Worm (Caenorhabditis elegans) whole organism, L1 larva: Measurements from ENCODE around the gene nas-4.

ENCODE experiments used
- aly-2 ChIP-seq: fragments of 150-350 bp; optimal IDR thresholded peaks from 2 replicates; lab custom pipeline; 2014; ENCODE audit warnings: missing biosample characterization, missing genetic modification characterization
- dpl-1 ChIP-seq, 3 experiments: fragments of 150-350 bp in 2 of 3; sonication (generic microtip) in 1 of 3; optimal IDR thresholded peaks; 2 replicates each; lab custom pipeline; 2014 to 2017; ENCODE audit warnings: missing biosample characterization in 3 of 3, missing genetic modification characterization in 3 of 3, missing genetic modification reagents in 3 of 3
- ets-5 ChIP-seq: fragments of 200-800 bp; sonication (Bioruptor generic); IDR thresholded peaks from 2 replicates; pipeline ENCODE4 v1.3.6; 2022; ENCODE audit warnings: missing genetic modification characterization, missing compliant biosample characterization
- mdl-1 ChIP-seq, 2 experiments: fragments of 150-350 bp; optimal IDR thresholded peaks; 2 replicates each; lab custom pipeline; 2014 to 2017; ENCODE audit warnings: missing biosample characterization in 2 of 2, missing genetic modification characterization in 2 of 2, inconsistent platforms in 1 of 2
- nhr-11 ChIP-seq: fragments of 150-350 bp; optimal IDR thresholded peaks from 2 replicates; lab custom pipeline; 2014; ENCODE audit warnings: missing biosample characterization, missing genetic modification characterization
- pax-3 ChIP-seq: fragments of 200-800 bp; sonication (Bioruptor generic); optimal IDR thresholded peaks from 2 replicates; lab custom pipeline; 2018; ENCODE audit warnings: mild to moderate bottlenecking, missing genetic modification characterization, moderate library complexity, missing compliant biosample characterization
- skn-1 ChIP-seq: fragments of 150-350 bp; optimal IDR thresholded peaks from 2 replicates; lab custom pipeline; 2014; ENCODE audit warnings: missing biosample characterization, missing genetic modification characterization
- snpc-4 ChIP-seq: fragments of 150-350 bp; optimal IDR thresholded peaks from 2 replicates; lab custom pipeline; 2014; ENCODE audit warnings: missing biosample characterization, missing genetic modification characterization
- zag-1 ChIP-seq: fragments of 150-350 bp; optimal IDR thresholded peaks from 2 replicates; lab custom pipeline; 2014; ENCODE audit warnings: missing biosample characterization, missing genetic modification characterization
- ztf-11 ChIP-seq, 2 experiments: sonication (generic microtip); optimal IDR thresholded peaks; 2 replicates each; lab custom pipeline; 2016 to 2017; ENCODE audit warnings: missing genetic modification characterization in 2 of 2, missing biosample characterization in 1 of 2, missing compliant biosample characterization in 1 of 2
- ztf-4 ChIP-seq: fragments of 150-350 bp; optimal IDR thresholded peaks from 2 replicates; lab custom pipeline; 2014; ENCODE audit warnings: missing biosample characterization, missing genetic modification characterization

ce11 chrIII:6373850-6374474 lies 41.5 kb downstream of the nas-4 start:
- TF ChIP-seq ztf-11 (tag; optimal IDR thresholded peaks at IDR 0.05; lab: Kevin White, UChicago), result no peak
- no peak for TF ChIP-seq ets-5 (GFP tag; lab: Robert Waterston, UW)
- TF ChIP-seq ztf-4, result no peak
- peak; percentile 42 for TF ChIP-seq aly-2
- TF ChIP-seq dpl-1 (GFP tag; optimal IDR thresholded peaks at IDR 0.05; lab: Kevin White, UChicago), result no peak
- no peak for TF ChIP-seq zag-1
- TF ChIP-seq nhr-11, result no peak
- no peak for TF ChIP-seq skn-1
- no peak for TF ChIP-seq snpc-4
- TF ChIP-seq pax-3, result no peak
- no peak for TF ChIP-seq mdl-1 (tag; optimal IDR thresholded peaks at IDR 0.05; lab: Kevin White, UChicago)
